Worm (Caenorhabditis elegans) whole organism, L4/young adult: ENCODE results near the gene unc-93.

Source experiments
- W03F9.2 ChIP-seq: fragments of 150-350 bp; optimal IDR thresholded peaks from 2 replicates; lab custom pipeline; 2014; ENCODE audit warnings: missing biosample characterization, missing genetic modification characterization
- dao-5 ChIP-seq: sonication (generic microtip); optimal IDR thresholded peaks from 2 replicates; lab custom pipeline; 2016; ENCODE audit warnings: missing genotype, missing genetic modification characterization, moderate library complexity, missing compliant biosample characterization
- him-1 ChIP-seq: sonication (generic microtip); optimal IDR thresholded peaks from 2 replicates; lab custom pipeline; 2016; ENCODE audit warnings: missing genotype, missing genetic modification reagents, missing genetic modification characterization, missing compliant biosample characterization

- TF ChIP-seq him-1 (tag; lab: Kevin White, UChicago) (no peak), W03F9.2 (no peak), dao-5 (tag; lab: Kevin White, UChicago) (no peak)
Measured at ce11 chrIII:3627042-3627441, 17.1 kb upstream of the unc-93 start, which contains the start of gene sel-8.
